Fruit fly (Drosophila melanogaster): ENCODE results near the gene atk.
A peak's percentile ranks its signal among the peaks of the same experiment; 100 is the strongest.

atk gene

dm6 chr3L:20474789-20475208 is 10.1 kb upstream of the atk start (continued):
- TF ChIP-seq lola (GFP tag; optimal IDR thresholded peaks at IDR 0.05) (peak in 1 of 3 experiments; percentile 69), CG15011 (GFP tag; optimal IDR thresholded peaks at IDR 0.05) (peak; percentile 74), Bgb (GFP tag; IDR thresholded peaks at IDR 0.05; ENCODE audit: partially characterized antibody) (no peak), Bteb2 (GFP tag; optimal IDR thresholded peaks at IDR 0.05) (peak; percentile 84), pum (GFP tag; optimal IDR thresholded peaks at IDR 0.05) (peak; percentile 80), Deaf1 (tag; optimal IDR thresholded peaks at IDR 0.05) (peak; percentile 62), ase (GFP tag; IDR thresholded peaks at IDR 0.05) (no peak), Dref (GFP tag; IDR thresholded peaks at IDR 0.05) (no peak), inv (GFP tag; IDR thresholded peaks at IDR 0.05; ENCODE audit: partially characterized antibody) (no peak), sens-2 (GFP tag; IDR thresholded peaks at IDR 0.05) (no peak), CG12744 (GFP tag; optimal IDR thresholded peaks at IDR 0.05) (peak; percentile 74), NFAT (GFP tag; IDR thresholded peaks at IDR 0.05) (no peak), Camta (GFP tag; optimal IDR thresholded peaks at IDR 0.05) (peak; percentile 84), CG10267 (tag; optimal IDR thresholded peaks at IDR 0.05) (peak; percentile 82), Sry-δ (GFP tag; optimal IDR thresholded peaks at IDR 0.05) (peak; percentile 48), tio (GFP tag; optimal IDR thresholded peaks at IDR 0.05) (peak; percentile 83), Hand (GFP tag; optimal IDR thresholded peaks at IDR 0.05) (peak; percentile 76), CG10147 (GFP tag; optimal IDR thresholded peaks at IDR 0.05) (peak; percentile 77), GATAe (GFP tag; conservative IDR thresholded peaks at IDR 0.05) (no peak), Gsc (GFP tag; IDR thresholded peaks at IDR 0.05) (no peak), CG10366 (GFP tag; IDR thresholded peaks at IDR 0.05) (no peak), Dip2 (GFP tag; IDR thresholded peaks at IDR 0.05) (no peak), HLHmδ (GFP tag; optimal IDR thresholded peaks at IDR 0.05) (peak; percentile 45), ATbp (GFP tag; optimal IDR thresholded peaks at IDR 0.05) (peak; percentile 82), CG7928 (GFP tag; optimal IDR thresholded peaks at IDR 0.05) (peak; percentile 60), Rfx (GFP tag; IDR thresholded peaks at IDR 0.05) (no peak), cato (GFP tag; optimal IDR thresholded peaks at IDR 0.05; ENCODE audit: borderline replicate concordance) (peak; percentile 71), disco-r (GFP tag; optimal IDR thresholded peaks at IDR 0.05) (peak; percentile 29), mld (GFP tag; IDR thresholded peaks at IDR 0.05; ENCODE audit: partially characterized antibody) (no peak), maf-S (GFP tag; optimal IDR thresholded peaks at IDR 0.05) (peak; percentile 78), wdn (GFP tag; IDR thresholded peaks at IDR 0.05) (no peak), luna (GFP tag; optimal IDR thresholded peaks at IDR 0.05) (peak; percentile 87), mam (GFP tag; optimal IDR thresholded peaks at IDR 0.05) (peak; percentile 95), CG15073 (GFP tag; optimal IDR thresholded peaks at IDR 0.05) (peak; percentile 37), Six4 (GFP tag; optimal IDR thresholded peaks at IDR 0.05) (peak; percentile 83), ab (GFP tag; optimal IDR thresholded peaks at IDR 0.05) (peak; percentile 53), fu2 (GFP tag; optimal IDR thresholded peaks at IDR 0.05) (peak; percentile 88), Atf3 (GFP tag; optimal IDR thresholded peaks at IDR 0.05) (peak; percentile 86), CG9215 (GFP tag; IDR thresholded peaks at IDR 0.05) (no peak), CG4854 (GFP tag; optimal IDR thresholded peaks at IDR 0.05) (peak; percentile 80), vvl (GFP tag; IDR thresholded peaks at IDR 0.05) (no peak), Hey (tag; optimal IDR thresholded peaks at IDR 0.05) (peak; percentile 37), CG4707 (GFP tag; optimal IDR thresholded peaks at IDR 0.05) (peak; percentile 56), Aef1 (GFP tag; IDR thresholded peaks at IDR 0.05) (no peak), chinmo (GFP tag; IDR thresholded peaks at IDR 0.05; ENCODE audit: partially characterized antibody) (no peak), grn (GFP tag; optimal IDR thresholded peaks at IDR 0.05) (peak; percentile 22), C15 (GFP tag; IDR thresholded peaks at IDR 0.05) (no peak), ssp (GFP tag; IDR thresholded peaks at IDR 0.05) (no peak), CG17186 (GFP tag; optimal IDR thresholded peaks at IDR 0.05) (peak; percentile 48), sqz (GFP tag; optimal IDR thresholded peaks at IDR 0.05) (peak; percentile 84), aop (GFP tag; IDR thresholded peaks at IDR 0.05) (no peak), otp (GFP tag; IDR thresholded peaks at IDR 0.05) (no peak)
